Worm (Caenorhabditis elegans) whole organism, L2 larva: ENCODE measurements around the gene ufbp-1.

ENCODE experiments used
- R02D3.7 ChIP-seq: fragments of 150-350 bp; optimal IDR thresholded peaks from 2 replicates; lab custom pipeline; 2014; ENCODE audit warnings: missing biosample characterization, missing genetic modification characterization
- dmd-4 ChIP-seq: sonication (generic microtip); optimal IDR thresholded peaks from 2 replicates; lab custom pipeline; 2017; ENCODE audit warnings: missing biosample characterization, missing genetic modification characterization
- lsy-2 ChIP-seq, 2 experiments: fragments of 150-350 bp in 1 of 2; sonication (generic microtip) in 1 of 2; optimal IDR thresholded peaks; 2 replicates each; lab custom pipeline; 2014 to 2017; ENCODE audit warnings: missing biosample characterization in 2 of 2, missing genetic modification characterization in 2 of 2
- mbf-1 ChIP-seq: sonication (generic microtip); optimal IDR thresholded peaks from 2 replicates; lab custom pipeline; 2017; ENCODE audit warnings: missing biosample characterization, missing genetic modification characterization
- nhr-11 ChIP-seq: fragments of 150-350 bp; optimal IDR thresholded peaks from 2 replicates; lab custom pipeline; 2014; ENCODE audit warnings: missing biosample characterization, missing genetic modification characterization
- nhr-12 ChIP-seq: fragments of 150-350 bp; optimal IDR thresholded peaks from 2 replicates; lab custom pipeline; 2014; ENCODE audit warnings: missing biosample characterization, missing genetic modification characterization
- nhr-23 ChIP-seq: fragments of 150-350 bp; optimal IDR thresholded peaks from 2 replicates; lab custom pipeline; 2014; ENCODE audit warnings: missing biosample characterization, missing genetic modification reagents, missing genetic modification characterization
- nhr-25 ChIP-seq: fragments of 150-350 bp; sonication (generic microtip); optimal IDR thresholded peaks from 3 replicates; lab custom pipeline; 2014; ENCODE audit warnings: missing biosample characterization, missing genetic modification characterization
- snpc-4 ChIP-seq: fragments of 150-350 bp; optimal IDR thresholded peaks from 2 replicates; lab custom pipeline; 2014; ENCODE audit warnings: missing biosample characterization, missing genetic modification characterization
- unc-62 ChIP-seq: fragments of 150-350 bp; optimal IDR thresholded peaks from 2 replicates; lab custom pipeline; 2014; ENCODE audit warnings: missing biosample characterization, missing genetic modification reagents, missing genetic modification characterization
- ztf-11 ChIP-seq: sonication (generic microtip); optimal IDR thresholded peaks from 2 replicates; lab custom pipeline; 2017; ENCODE audit warnings: missing biosample characterization, missing genetic modification characterization
- ztf-4 ChIP-seq: fragments of 150-350 bp; optimal IDR thresholded peaks from 2 replicates; lab custom pipeline; 2014; ENCODE audit warnings: missing biosample characterization, missing genetic modification characterization

DNA sequence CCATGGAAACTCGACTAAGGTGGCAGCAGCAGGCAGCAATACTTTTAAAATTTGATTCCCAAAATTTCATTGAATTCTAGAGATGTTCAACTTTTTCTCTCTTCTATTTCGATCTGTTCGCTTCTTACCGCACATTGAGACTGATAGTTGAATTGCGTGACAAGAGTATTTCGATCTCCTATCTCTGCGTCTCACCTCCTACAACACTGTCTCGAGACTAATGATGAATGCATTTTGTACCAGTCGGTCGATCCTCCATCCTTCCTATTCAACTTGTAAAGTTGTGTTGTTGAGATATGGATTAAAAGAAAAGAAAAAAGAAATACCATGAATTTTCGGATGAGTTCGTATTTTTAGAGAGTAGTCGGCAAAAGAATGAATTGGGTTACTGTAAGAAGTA, 7.8 kb upstream of the ufbp-1 start:
- TF ChIP-seq dmd-4 (tag; lab: Kevin White, UChicago) (no peak), nhr-11 (tag; lab: Kevin White, UChicago) (no peak), nhr-25 (tag; lab: Kevin White, UChicago) (no peak), mbf-1 (tag; lab: Kevin White, UChicago) (no peak), ztf-4 (tag; lab: Kevin White, UChicago) (no peak), lsy-2 (tag; optimal IDR thresholded peaks at IDR 0.05; lab: Kevin White, UChicago) (no peak), nhr-23 (tag; lab: Kevin White, UChicago) (no peak), unc-62 (no peak), ztf-11 (tag; lab: Kevin White, UChicago) (no peak), snpc-4 (no peak), nhr-12 (tag; lab: Kevin White, UChicago) (no peak), R02D3.7 (tag; lab: Kevin White, UChicago) (no peak)
